Worm (Caenorhabditis elegans) whole organism, late embryonic: ENCODE data around the gene F58D12.1.

ENCODE experiments used
- C38D4.7 ChIP-seq: fragments of 200-800 bp; sonication (Bioruptor generic); optimal IDR thresholded peaks from 2 replicates; lab custom pipeline; 2018; ENCODE audit warnings: mild to moderate bottlenecking, missing genetic modification characterization, moderate library complexity, missing compliant biosample characterization
- F13H6.1 ChIP-seq: sonication (generic microtip); optimal IDR thresholded peaks from 2 replicates; lab custom pipeline; 2016; ENCODE audit warnings: missing genetic modification characterization, missing compliant biosample characterization
- K02D7.2 ChIP-seq: sonication (generic microtip); optimal IDR thresholded peaks from 2 replicates; lab custom pipeline; 2017; ENCODE audit warnings: mild to moderate bottlenecking, missing genetic modification characterization, missing compliant biosample characterization
- T23F11.4 ChIP-seq: fragments of 200-800 bp; sonication (Bioruptor generic); optimal IDR thresholded peaks from 2 replicates; lab custom pipeline; 2018; ENCODE audit warnings: mild to moderate bottlenecking, missing genetic modification characterization, missing compliant biosample characterization
- Y22D7AL.16 ChIP-seq: sonication (generic microtip); optimal IDR thresholded peaks from 2 replicates; lab custom pipeline; 2016; ENCODE audit warnings: missing genetic modification characterization, missing compliant biosample characterization
- ahr-1 ChIP-seq: sonication (generic microtip); optimal IDR thresholded peaks from 2 replicates; lab custom pipeline; 2016; ENCODE audit warnings: missing genetic modification characterization, missing compliant biosample characterization
- ama-1 ChIP-seq: fragments of 150-350 bp; optimal IDR thresholded peaks from 2 replicates; lab custom pipeline; 2014
- ceh-19 ChIP-seq: fragments of 200-800 bp; sonication (Bioruptor generic); optimal IDR thresholded peaks from 2 replicates; lab custom pipeline; 2018; ENCODE audit warnings: mild to moderate bottlenecking, missing genetic modification characterization, missing compliant biosample characterization
- ceh-2 ChIP-seq: sonication (generic microtip); optimal IDR thresholded peaks from 2 replicates; lab custom pipeline; 2016; ENCODE audit warnings: missing genotype, missing genetic modification characterization, missing compliant biosample characterization
- ceh-22 ChIP-seq: sonication (generic microtip); optimal IDR thresholded peaks from 2 replicates; lab custom pipeline; 2017; ENCODE audit warnings: missing biosample characterization, missing genetic modification characterization
- ceh-24 ChIP-seq: sonication (generic microtip); optimal IDR thresholded peaks from 2 replicates; lab custom pipeline; 2016; ENCODE audit warnings: mild to moderate bottlenecking, missing genetic modification characterization, missing compliant biosample characterization
- ceh-30 ChIP-seq: fragments of 150-350 bp; optimal IDR thresholded peaks from 2 replicates; lab custom pipeline; 2014; ENCODE audit warnings: missing biosample characterization, missing genetic modification characterization
- ceh-45 ChIP-seq: fragments of 200-800 bp; sonication (Bioruptor generic); IDR thresholded peaks from 2 replicates; pipeline ENCODE4 v1.3.6; 2022; ENCODE audit warnings: missing genetic modification reagents, missing genetic modification characterization, missing compliant biosample characterization
- ceh-48 ChIP-seq: sonication (generic microtip); optimal IDR thresholded peaks from 2 replicates; lab custom pipeline; 2016; ENCODE audit warnings: missing genetic modification characterization, inconsistent platforms, missing compliant biosample characterization
- ceh-6 ChIP-seq: fragments of 200-800 bp; sonication (Bioruptor generic); optimal IDR thresholded peaks from 2 replicates; lab custom pipeline; 2018; ENCODE audit warnings: mild to moderate bottlenecking, missing genetic modification characterization, missing compliant biosample characterization
- ceh-9 ChIP-seq: sonication (generic microtip); optimal IDR thresholded peaks from 2 replicates; lab custom pipeline; 2016; ENCODE audit warnings: mild to moderate bottlenecking, missing genetic modification characterization, inconsistent platforms, missing compliant biosample characterization
- dmd-4 ChIP-seq: sonication (generic microtip); optimal IDR thresholded peaks from 2 replicates; lab custom pipeline; 2016; ENCODE audit warnings: borderline replicate concordance, missing genetic modification characterization, missing compliant biosample characterization
- elt-2 ChIP-seq: sonication (generic microtip); optimal IDR thresholded peaks from 2 replicates; lab custom pipeline; 2016; ENCODE audit warnings: missing genetic modification reagents, missing genetic modification characterization, missing compliant biosample characterization
- ets-4 ChIP-seq: sonication (generic microtip); optimal IDR thresholded peaks from 2 replicates; lab custom pipeline; 2016; ENCODE audit warnings: missing genetic modification characterization, missing compliant biosample characterization
- gmeb-2 ChIP-seq: sonication (generic microtip); optimal IDR thresholded peaks from 2 replicates; lab custom pipeline; 2016; ENCODE audit warnings: missing genetic modification characterization, inconsistent platforms, missing compliant biosample characterization
- hlh-15 ChIP-seq: sonication (generic microtip); optimal IDR thresholded peaks from 2 replicates; lab custom pipeline; 2016; ENCODE audit warnings: missing genetic modification characterization, missing compliant biosample characterization
- hlh-30 ChIP-seq: sonication (generic microtip); optimal IDR thresholded peaks from 2 replicates; lab custom pipeline; 2017; ENCODE audit warnings: antibody characterized with exemption, missing genetic modification characterization, missing compliant biosample characterization; ENCODE audit not compliant: insufficient read depth
- hlh-6 ChIP-seq: sonication (generic microtip); optimal IDR thresholded peaks from 2 replicates; lab custom pipeline; 2016; ENCODE audit warnings: missing genotype, missing genetic modification characterization, missing compliant biosample characterization
- hlh-8 ChIP-seq: sonication (generic microtip); optimal IDR thresholded peaks from 2 replicates; lab custom pipeline; 2016; ENCODE audit warnings: missing genotype, missing genetic modification characterization, missing compliant biosample characterization
- lim-6 ChIP-seq: sonication (generic microtip); optimal IDR thresholded peaks from 2 replicates; lab custom pipeline; 2016; ENCODE audit warnings: missing genetic modification characterization, missing compliant biosample characterization
- lin-11 ChIP-seq: fragments of 200-800 bp; sonication (Bioruptor generic); optimal IDR thresholded peaks from 2 replicates; lab custom pipeline; 2018; ENCODE audit warnings: mild to moderate bottlenecking, missing genetic modification characterization, missing compliant biosample characterization
- mec-3 ChIP-seq: sonication (generic microtip); optimal IDR thresholded peaks from 2 replicates; lab custom pipeline; 2016; ENCODE audit warnings: borderline replicate concordance, missing genetic modification characterization, missing compliant biosample characterization
- nhr-232 ChIP-seq: sonication (generic microtip); optimal IDR thresholded peaks from 2 replicates; lab custom pipeline; 2016; ENCODE audit warnings: missing genetic modification characterization, missing compliant biosample characterization
- npax-4 ChIP-seq: sonication (generic microtip); optimal IDR thresholded peaks from 2 replicates; lab custom pipeline; 2016; ENCODE audit warnings: missing genetic modification characterization, missing compliant biosample characterization
- pha-2 ChIP-seq: sonication (generic microtip); optimal IDR thresholded peaks from 2 replicates; lab custom pipeline; 2017; ENCODE audit warnings: mild to moderate bottlenecking, missing genetic modification characterization, missing compliant biosample characterization
- pha-4 ChIP-seq: fragments of 150-350 bp; optimal IDR thresholded peaks from 2 replicates; lab custom pipeline; 2018; ENCODE audit warnings: missing biosample characterization, missing genetic modification reagents, missing genetic modification characterization
- pros-1 ChIP-seq: fragments of 150-350 bp; optimal IDR thresholded peaks from 2 replicates; lab custom pipeline; 2014; ENCODE audit warnings: missing biosample characterization, missing genetic modification reagents, missing genetic modification characterization
- sdc-2 ChIP-seq: sonication (generic microtip); optimal IDR thresholded peaks from 2 replicates; lab custom pipeline; 2016; ENCODE audit warnings: missing genotype, missing genetic modification characterization, missing compliant biosample characterization
- sox-2 ChIP-seq: fragments of 200-800 bp; sonication (Bioruptor generic); IDR thresholded peaks from 2 replicates; pipeline ENCODE4 v1.3.6; 2022; ENCODE audit warnings: missing genetic modification reagents, missing genetic modification characterization, missing compliant biosample characterization
- tbx-7 ChIP-seq: sonication (generic microtip); optimal IDR thresholded peaks from 2 replicates; lab custom pipeline; 2016; ENCODE audit warnings: missing genotype, missing genetic modification characterization, missing compliant biosample characterization
- unc-86 ChIP-seq: sonication (generic microtip); optimal IDR thresholded peaks from 2 replicates; lab custom pipeline; 2016; ENCODE audit warnings: missing genetic modification characterization, missing compliant biosample characterization
- zip-5 ChIP-seq: sonication (generic microtip); optimal IDR thresholded peaks from 2 replicates; lab custom pipeline; 2016; ENCODE audit warnings: missing genetic modification characterization, missing compliant biosample characterization

The F58D12.1 gene

ce11 chrV:14083970-14084369 lies 34.6 kb downstream of the F58D12.1 start, which contains the start of gene D1086.7:
Gene D1086.7 (plus strand): TSS chrV:14084270.
- no peak for TF ChIP-seq ahr-1 (tag; lab: Kevin White, UChicago)
- TF ChIP-seq nhr-232 (tag; lab: Kevin White, UChicago): no peak
- TF ChIP-seq ceh-6 (GFP tag; lab: Kevin White, UChicago): no peak
- no peak for TF ChIP-seq ceh-24 (tag; lab: Kevin White, UChicago)
- TF ChIP-seq lin-11: no peak
- no peak for TF ChIP-seq C38D4.7
- TF ChIP-seq sdc-2 (tag; lab: Kevin White, UChicago): no peak
- no peak for TF ChIP-seq hlh-8 (tag; lab: Kevin White, UChicago)
- TF ChIP-seq ceh-48 (tag; lab: Kevin White, UChicago): no peak
- no peak for TF ChIP-seq hlh-15 (tag; lab: Kevin White, UChicago)
- TF ChIP-seq pha-2 (tag; lab: Kevin White, UChicago): no peak
- no peak for TF ChIP-seq Y22D7AL.16 (tag; lab: Kevin White, UChicago)
- TF ChIP-seq sox-2: no peak
- TF ChIP-seq, all 69 proteins: peak for 0

- TF ChIP-seq pha-4 (tag; lab: Kevin White, UChicago) (no peak), ceh-48 (tag; lab: Kevin White, UChicago) (no peak), unc-86 (tag; lab: Kevin White, UChicago) (no peak), ceh-9 (tag; lab: Kevin White, UChicago) (no peak), elt-2 (no peak), T23F11.4 (no peak), Y22D7AL.16 (tag; lab: Kevin White, UChicago) (no peak), tbx-7 (tag; lab: Kevin White, UChicago) (no peak), mec-3 (tag; lab: Kevin White, UChicago) (no peak), gmeb-2 (tag; lab: Kevin White, UChicago) (no peak), npax-4 (no peak), ceh-24 (tag; lab: Kevin White, UChicago) (no peak), ets-4 (tag; lab: Kevin White, UChicago) (no peak), lim-6 (tag; lab: Kevin White, UChicago) (no peak), ama-1 (lab: Kevin White, UChicago) (no peak), F13H6.1 (no peak), ceh-22 (no peak), ceh-2 (tag; lab: Kevin White, UChicago) (no peak), ceh-6 (GFP tag; lab: Kevin White, UChicago) (no peak), ceh-30 (tag; lab: Kevin White, UChicago) (no peak)
Measured at ce11 chrV:14085589-14085988, 36.2 kb downstream of the F58D12.1 start, which contains the start of gene D1086.18. Gene D1086.18 (plus strand): TSS chrV:14085889.

ce11 chrV:14088051-14088450 lies 38.7 kb downstream of the F58D12.1 start, which contains the start of gene D1086.19:
Gene D1086.19 (plus strand): TSS chrV:14088351.
- TF ChIP-seq K02D7.2 (tag; lab: Kevin White, UChicago) (no peak), lin-11 (no peak), ceh-19 (GFP tag; lab: Kevin White, UChicago) (no peak)
- TF ChIP-seq, all 69 proteins: peak for 0

- TF ChIP-seq elt-2 (no peak), tbx-7 (tag; lab: Kevin White, UChicago) (no peak), ceh-45 (GFP tag; lab: Robert Waterston, UW) (no peak), pros-1 (tag; lab: Kevin White, UChicago) (no peak), ceh-48 (tag; lab: Kevin White, UChicago) (no peak), dmd-4 (tag; lab: Kevin White, UChicago) (no peak), zip-5 (tag; lab: Kevin White, UChicago) (no peak), ceh-2 (tag; lab: Kevin White, UChicago) (no peak), hlh-30 (tag; lab: Kevin White, UChicago) (no peak), hlh-6 (tag; lab: Kevin White, UChicago) (no peak), sox-2 (no peak)
Measured at ce11 chrV:14090309-14090967, 41.1 kb downstream of the F58D12.1 start, which contains the start of the genes D1086.5 and him-5. Gene D1086.5 (minus strand): TSS chrV:14090359. Gene him-5 (plus strand): TSS chrV:14090426.
